Fruit fly (Drosophila melanogaster) whole organism, wandering third instar larva: ENCODE measurements around the gene CG1965.

Source experiments
- Abd-B ChIP-seq: fragments of >200 bp; optimal IDR thresholded peaks from 2 replicates; lab custom pipeline; 2017; ENCODE audit warnings: missing biosample characterization, missing genetic modification characterization
- CG32264 ChIP-seq: fragments of 200-800 bp; sonication (Bioruptor generic); optimal IDR thresholded peaks from 2 replicates; lab custom pipeline; 2016; ENCODE audit warnings: missing biosample characterization, missing genetic modification characterization
- CG9705 ChIP-seq: fragments of 200-800 bp; sonication (Bioruptor generic); optimal IDR thresholded peaks from 2 replicates; lab custom pipeline; 2018; ENCODE audit warnings: missing biosample characterization, mild to moderate bottlenecking, missing genetic modification characterization
- CrebA ChIP-seq: fragments of 200-800 bp; sonication (Bioruptor generic); optimal IDR thresholded peaks from 2 replicates; lab custom pipeline; 2016; ENCODE audit warnings: missing biosample characterization, mild to moderate bottlenecking, missing genetic modification characterization, borderline replicate concordance
- Dfd ChIP-seq: fragments of >200 bp; optimal IDR thresholded peaks from 2 replicates; lab custom pipeline; 2017; ENCODE audit warnings: missing biosample characterization, missing genetic modification characterization
- Dif ChIP-seq: fragments of 200-275, 200-300 bp; sonication (Bioruptor generic); optimal IDR thresholded peaks from 2 replicates; lab custom pipeline; 2018; ENCODE audit warnings: missing biosample characterization, missing genetic modification characterization; ENCODE audit not compliant: partially characterized antibody
- GATAd ChIP-seq: sonication (Bioruptor generic); optimal IDR thresholded peaks from 2 replicates; lab custom pipeline; 2016; ENCODE audit warnings: missing biosample characterization, missing genetic modification characterization
- HLH106 ChIP-seq: fragments of 200-800 bp; optimal IDR thresholded peaks from 3 replicates; lab custom pipeline; 2019; ENCODE audit warnings: missing biosample characterization, mild to moderate bottlenecking, missing genetic modification characterization, moderate library complexity
- Hnf4 ChIP-seq: fragments of 200-800 bp; sonication (Bioruptor generic); optimal IDR thresholded peaks from 2 replicates; lab custom pipeline; 2016; ENCODE audit warnings: missing biosample characterization, mild to moderate bottlenecking, missing genetic modification characterization
- Hr78 ChIP-seq: fragments of >200 bp; optimal IDR thresholded peaks from 2 replicates; lab custom pipeline; 2017; ENCODE audit warnings: missing biosample characterization, missing genetic modification characterization
- Hr83 ChIP-seq: fragments of 200-300 bp; sonication (Bioruptor generic); optimal IDR thresholded peaks from 2 replicates; lab custom pipeline; 2016; ENCODE audit warnings: missing biosample characterization, mild to moderate bottlenecking, missing genetic modification characterization, moderate library complexity; ENCODE audit not compliant: poor library complexity, severe bottlenecking
- Jra ChIP-seq: sonication (Bioruptor generic); optimal IDR thresholded peaks from 2 replicates; lab custom pipeline; 2016; ENCODE audit warnings: missing biosample characterization, missing genetic modification characterization
- Mio ChIP-seq: sonication (Bioruptor generic); optimal IDR thresholded peaks from 2 replicates; lab custom pipeline; 2016; ENCODE audit warnings: missing biosample characterization, missing genetic modification characterization
- Myc ChIP-seq: fragments of >200 bp; optimal IDR thresholded peaks from 2 replicates; lab custom pipeline; 2017
- N ChIP-seq: fragments of >200 bp; optimal IDR thresholded peaks from 2 replicates; lab custom pipeline; 2018; ENCODE audit warnings: missing biosample characterization, missing external identifiers, missing genetic modification characterization
- OdsH ChIP-seq: fragments of 200-800 bp; sonication (Bioruptor generic); optimal IDR thresholded peaks from 2 replicates; lab custom pipeline; 2016; ENCODE audit warnings: missing biosample characterization, mild to moderate bottlenecking, missing genetic modification characterization
- Rel ChIP-seq, 2 experiments: fragments of 200-800 bp; sonication (Bioruptor generic) in 1 of 2; optimal IDR thresholded peaks; 2 replicates in 1 of 2; 3 replicates in 1 of 2; lab custom pipeline; 2016 to 2019; ENCODE audit warnings: mild to moderate bottlenecking in 2 of 2, missing biosample characterization in 2 of 2, missing genetic modification characterization in 2 of 2, moderate library complexity in 1 of 2
- Sp1 ChIP-seq: fragments of 200-800 bp; sonication (Bioruptor generic); optimal IDR thresholded peaks from 3 replicates; lab custom pipeline; 2019; ENCODE audit warnings: missing biosample characterization, mild to moderate bottlenecking, missing genetic modification characterization, moderate library complexity
- Vsx2 ChIP-seq: fragments of 200-300, 225-300 bp; sonication (Bioruptor generic); optimal IDR thresholded peaks from 2 replicates; lab custom pipeline; 2018; ENCODE audit warnings: missing biosample characterization, missing genetic modification characterization; ENCODE audit not compliant: partially characterized antibody
- br ChIP-seq: fragments of 200-800 bp; sonication (Bioruptor generic); optimal IDR thresholded peaks from 2 replicates; lab custom pipeline; 2016; ENCODE audit warnings: missing biosample characterization, missing genetic modification characterization
- dl ChIP-seq, 2 experiments: fragments of 175-275, 200-275 bp in 1 of 2; fragments of 200-275 bp in 1 of 2; sonication (Bioruptor generic); optimal IDR thresholded peaks; lab custom pipeline; 2018; ENCODE audit warnings: mild to moderate bottlenecking in 2 of 2, missing biosample characterization in 2 of 2, missing genetic modification characterization in 2 of 2, moderate library complexity in 2 of 2; ENCODE audit not compliant: partially characterized antibody in 2 of 2, insufficient read depth in 1 of 2
- dmrt93B ChIP-seq: fragments of 200-800 bp; sonication (Bioruptor generic); optimal IDR thresholded peaks from 2 replicates; lab custom pipeline; 2018; ENCODE audit warnings: missing biosample characterization, mild to moderate bottlenecking, missing genetic modification characterization
- dsf ChIP-seq: sonication (Bioruptor generic); optimal IDR thresholded peaks from 2 replicates; lab custom pipeline; 2016; ENCODE audit warnings: missing biosample characterization, missing genetic modification characterization, borderline replicate concordance
- ey ChIP-seq: fragments of 200-800 bp; sonication (Bioruptor generic); optimal IDR thresholded peaks from 2 replicates; lab custom pipeline; 2016; ENCODE audit warnings: missing biosample characterization, missing genetic modification characterization
- foxo ChIP-seq, 2 experiments: fragments of 200-800 bp; sonication (Bioruptor generic); optimal IDR thresholded peaks; 2 replicates in 1 of 2; 3 replicates in 1 of 2; lab custom pipeline; 2016 to 2017; ENCODE audit warnings: missing biosample characterization in 2 of 2, missing genetic modification characterization in 2 of 2
- fru ChIP-seq: fragments of 200-800 bp; sonication (Bioruptor generic); optimal IDR thresholded peaks from 3 replicates; lab custom pipeline; 2016; ENCODE audit warnings: missing biosample characterization, mild to moderate bottlenecking, missing genetic modification characterization
- h ChIP-seq: fragments of 200-800 bp; sonication (Bioruptor generic); optimal IDR thresholded peaks from 3 replicates; lab custom pipeline; 2016; ENCODE audit warnings: missing biosample characterization, mild to moderate bottlenecking, missing genetic modification characterization
- jim ChIP-seq: fragments of 175-275, 200-325 bp; sonication (Bioruptor generic); optimal IDR thresholded peaks from 2 replicates; lab custom pipeline; 2016; ENCODE audit warnings: missing biosample characterization, mild to moderate bottlenecking, missing genetic modification characterization
- lola ChIP-seq: fragments of >200 bp; optimal IDR thresholded peaks from 2 replicates; lab custom pipeline; 2017; ENCODE audit warnings: missing biosample characterization, missing genetic modification characterization
- pan ChIP-seq: fragments of >200 bp; optimal IDR thresholded peaks from 2 replicates; lab custom pipeline; 2017
- psq ChIP-seq: fragments of 200-800 bp; sonication (Bioruptor generic); optimal IDR thresholded peaks from 3 replicates; lab custom pipeline; 2017; ENCODE audit warnings: missing biosample characterization, mild to moderate bottlenecking, missing genetic modification characterization, moderate library complexity
- rgr ChIP-seq: fragments of 200-800 bp; sonication (Bioruptor generic); optimal IDR thresholded peaks from 3 replicates; lab custom pipeline; 2016; ENCODE audit warnings: missing biosample characterization, mild to moderate bottlenecking, missing genetic modification characterization
- sage ChIP-seq: fragments of 200-800 bp; sonication (Bioruptor generic); optimal IDR thresholded peaks from 2 replicates; lab custom pipeline; 2016; ENCODE audit warnings: missing biosample characterization, mild to moderate bottlenecking, missing genetic modification characterization
- sv ChIP-seq: fragments of 200-800 bp; sonication (Bioruptor generic); optimal IDR thresholded peaks from 3 replicates; lab custom pipeline; 2016; ENCODE audit warnings: missing biosample characterization, missing genetic modification characterization
- tai ChIP-seq: sonication (Bioruptor generic); optimal IDR thresholded peaks from 2 replicates; lab custom pipeline; 2016; ENCODE audit warnings: missing biosample characterization, missing genetic modification characterization
- usp ChIP-seq: fragments of >200 bp; optimal IDR thresholded peaks from 2 replicates; lab custom pipeline; 2017; ENCODE audit warnings: missing biosample characterization, missing genetic modification characterization
- woc ChIP-seq: sonication (Bioruptor generic); optimal IDR thresholded peaks from 2 replicates; lab custom pipeline; 2016; ENCODE audit warnings: missing biosample characterization, mild to moderate bottlenecking, missing genetic modification characterization

The CG1965 gene

dm6 chr3R:7081972-7082371 lies 14.8 kb downstream of the CG1965 start, which contains the start of gene Dpck (continued):
- TF ChIP-seq dsf (no peak), lola (GFP tag; lab: Kevin White, UChicago) (no peak), Dif (GFP tag; lab: Kevin White, UChicago) (no peak), Hr78 (GFP tag; lab: Kevin White, UChicago) (no peak), Abd-B (GFP tag; lab: Kevin White, UChicago) (no peak), fru (GFP tag; lab: Kevin White, UChicago) (peak; percentile 34), sv (GFP tag; lab: Kevin White, UChicago) (no peak)

- TF ChIP-seq foxo (GFP tag; optimal IDR thresholded peaks at IDR 0.05; lab: Kevin White, UChicago) (no peak), Rel (GFP tag; optimal IDR thresholded peaks at IDR 0.05; lab: Kevin White, UChicago) (no peak), Rel (tag; optimal IDR thresholded peaks at IDR 0.05; lab: Kevin White, UChicago) (peak; percentile 91), rgr (GFP tag; lab: Kevin White, UChicago) (no peak)
Observed at dm6 chr3R:7083750-7084149, 16.5 kb downstream of the CG1965 start.

- TF ChIP-seq ey (GFP tag; lab: Kevin White, UChicago): no peak
- no peak for TF ChIP-seq Rel (GFP tag; optimal IDR thresholded peaks at IDR 0.05; lab: Kevin White, UChicago)
- peak; percentile 44 for TF ChIP-seq Rel (tag; optimal IDR thresholded peaks at IDR 0.05; lab: Kevin White, UChicago)
Observed at dm6 chr3R:7085455-7085854, 18.3 kb downstream of the CG1965 start.

- TF ChIP-seq tai (GFP tag; lab: Kevin White, UChicago) (no peak), h (GFP tag; lab: Kevin White, UChicago) (no peak), pan (no peak), Rel (GFP tag; optimal IDR thresholded peaks at IDR 0.05; lab: Kevin White, UChicago) (no peak), Rel (tag; optimal IDR thresholded peaks at IDR 0.05; lab: Kevin White, UChicago) (no peak)
Observed at dm6 chr3R:7085983-7086376, 18.8 kb downstream of the CG1965 start, which contains the start of gene Tailor. Tailor (minus strand) TSS chr3R:7086083.

- peak; percentile 9 to 27 for TF ChIP-seq dl (GFP tag; optimal IDR thresholded peaks at IDR 0.05; lab: Kevin White, UChicago; ENCODE audit: insufficient read depth in 1 of 2, partially characterized antibody in 2 of 2)
- TF ChIP-seq ey (GFP tag; lab: Kevin White, UChicago): peak; percentile 29
- TF ChIP-seq jim (GFP tag; lab: Kevin White, UChicago): peak; percentile 84
- TF ChIP-seq CrebA (GFP tag; lab: Kevin White, UChicago): no peak
- TF ChIP-seq HLH106 (tag; lab: Kevin White, UChicago): peak; percentile 19
- peak; percentile 55 for TF ChIP-seq sage
- TF ChIP-seq CG32264: no peak
- no peak for TF ChIP-seq Rel (GFP tag; optimal IDR thresholded peaks at IDR 0.05; lab: Kevin White, UChicago)
- TF ChIP-seq Rel (tag; optimal IDR thresholded peaks at IDR 0.05; lab: Kevin White, UChicago): peak; percentile 88
- peak; percentile 86 for TF ChIP-seq h (GFP tag; lab: Kevin White, UChicago)
- no peak for TF ChIP-seq Mio (GFP tag; lab: Kevin White, UChicago)
- peak in 1 of 2 experiments; percentile 71 for TF ChIP-seq foxo (GFP tag; optimal IDR thresholded peaks at IDR 0.05; lab: Kevin White, UChicago)
- TF ChIP-seq fru (GFP tag; lab: Kevin White, UChicago): peak; percentile 70
- peak; percentile 74 for TF ChIP-seq rgr (GFP tag; lab: Kevin White, UChicago)
- TF ChIP-seq GATAd (GFP tag; lab: Kevin White, UChicago): no peak
- TF ChIP-seq N (GFP tag; lab: Kevin White, UChicago): no peak
- TF ChIP-seq lola (GFP tag; lab: Kevin White, UChicago): no peak
- peak; percentile 48 for TF ChIP-seq psq (GFP tag; lab: Kevin White, UChicago)
- peak; percentile 66 for TF ChIP-seq OdsH
- TF ChIP-seq Abd-B (GFP tag; lab: Kevin White, UChicago): no peak
- TF ChIP-seq dsf: no peak
- peak; percentile 87 for TF ChIP-seq Dif (GFP tag; lab: Kevin White, UChicago)
- no peak for TF ChIP-seq Dfd (GFP tag; lab: Kevin White, UChicago)
- no peak for TF ChIP-seq usp (GFP tag; lab: Kevin White, UChicago)
- no peak for TF ChIP-seq tai (GFP tag; lab: Kevin White, UChicago)
- TF ChIP-seq CG9705: no peak
- no peak for TF ChIP-seq Vsx2 (GFP tag; lab: Kevin White, UChicago)
- TF ChIP-seq Sp1 (GFP tag; lab: Kevin White, UChicago): peak; percentile 76
- TF ChIP-seq woc: peak; percentile 42
- peak; percentile 78 for TF ChIP-seq br (GFP tag; lab: Kevin White, UChicago)
- TF ChIP-seq Hnf4 (GFP tag; lab: Kevin White, UChicago): peak; percentile 91
- no peak for TF ChIP-seq pan
- TF ChIP-seq Jra (GFP tag; lab: Kevin White, UChicago): peak; percentile 86
- TF ChIP-seq Myc: peak; percentile 59
- TF ChIP-seq dmrt93B (GFP tag; lab: Kevin White, UChicago): no peak
- peak; percentile 94 for TF ChIP-seq Hr83
Observed at dm6 chr3R:7086377-7087200, 19.4 kb downstream of the CG1965 start, which contains the start of gene alphaTub84B. alphaTub84B (plus strand) TSS chr3R:7086599.
